Worm (Caenorhabditis elegans) whole organism, L2 larva: ENCODE measurements around the gene sel-13.

Experiments
- C34F6.9 ChIP-seq: fragments of 150-350 bp; optimal IDR thresholded peaks from 2 replicates; lab custom pipeline; 2014; ENCODE audit warnings: missing biosample characterization, missing genetic modification characterization
- R02D3.7 ChIP-seq: fragments of 150-350 bp; optimal IDR thresholded peaks from 2 replicates; lab custom pipeline; 2014; ENCODE audit warnings: missing biosample characterization, missing genetic modification characterization
- Y55F3AM.14 ChIP-seq: fragments of 200-800 bp; sonication (Bioruptor generic); optimal IDR thresholded peaks from 2 replicates; lab custom pipeline; 2018; ENCODE audit warnings: mild to moderate bottlenecking, missing genetic modification characterization, missing compliant biosample characterization
- ZK546.5 ChIP-seq: sonication (generic microtip); optimal IDR thresholded peaks from 2 replicates; lab custom pipeline; 2017; ENCODE audit warnings: missing biosample characterization, missing genetic modification characterization
- alr-1 ChIP-seq: fragments of 150-350 bp; optimal IDR thresholded peaks from 2 replicates; lab custom pipeline; 2014; ENCODE audit warnings: missing biosample characterization, missing genetic modification characterization
- ama-1 ChIP-seq: fragments of 150-350 bp; optimal IDR thresholded peaks from 2 replicates; lab custom pipeline; 2018; ENCODE audit warnings: inconsistent platforms
- blmp-1 ChIP-seq: sonication (generic microtip); optimal IDR thresholded peaks from 2 replicates; lab custom pipeline; 2017; ENCODE audit warnings: missing genetic modification characterization, mild to moderate bottlenecking, missing compliant biosample characterization, antibody characterized with exemption, moderate library complexity; ENCODE audit not compliant: insufficient read depth
- ceh-16 ChIP-seq: fragments of 150-350 bp; optimal IDR thresholded peaks from 2 replicates; lab custom pipeline; 2014; ENCODE audit warnings: missing biosample characterization, missing genetic modification characterization
- ceh-82 ChIP-seq: fragments of 150-350 bp; optimal IDR thresholded peaks from 2 replicates; lab custom pipeline; 2014; ENCODE audit warnings: missing biosample characterization, missing genetic modification characterization
- crh-2 ChIP-seq: sonication (generic microtip); optimal IDR thresholded peaks from 2 replicates; lab custom pipeline; 2017; ENCODE audit warnings: missing biosample characterization, missing genetic modification characterization
- egl-27 ChIP-seq: sonication (generic microtip); optimal IDR thresholded peaks from 3 replicates; lab custom pipeline; 2017; ENCODE audit warnings: missing biosample characterization, missing genetic modification reagents, missing genetic modification characterization
- fos-1 ChIP-seq: fragments of 150-350 bp; optimal IDR thresholded peaks from 2 replicates; lab custom pipeline; 2014; ENCODE audit warnings: missing biosample characterization, missing genetic modification characterization
- gmeb-1 ChIP-seq: fragments of 150-350 bp; optimal IDR thresholded peaks from 2 replicates; lab custom pipeline; 2014; ENCODE audit warnings: missing biosample characterization, missing genetic modification characterization
- lin-11 ChIP-seq: fragments of 150-350 bp; sonication (generic microtip); optimal IDR thresholded peaks from 2 replicates; lab custom pipeline; 2014; ENCODE audit warnings: missing biosample characterization, missing genetic modification characterization, inconsistent platforms, mixed read lengths
- lin-13 ChIP-seq: fragments of 150-350 bp; optimal IDR thresholded peaks from 2 replicates; lab custom pipeline; 2014; ENCODE audit warnings: missing biosample characterization, missing genetic modification reagents, missing genetic modification characterization
- lsy-2 ChIP-seq, 2 experiments: fragments of 150-350 bp in 1 of 2; sonication (generic microtip) in 1 of 2; optimal IDR thresholded peaks; 2 replicates each; lab custom pipeline; 2014 to 2017; ENCODE audit warnings: missing biosample characterization in 2 of 2, missing genetic modification characterization in 2 of 2
- mab-5 ChIP-seq: fragments of 150-350 bp; optimal IDR thresholded peaks from 2 replicates; lab custom pipeline; 2014; ENCODE audit warnings: missing biosample characterization, missing genetic modification characterization
- mbf-1 ChIP-seq: sonication (generic microtip); optimal IDR thresholded peaks from 2 replicates; lab custom pipeline; 2017; ENCODE audit warnings: missing biosample characterization, missing genetic modification characterization
- mdl-1 ChIP-seq, 2 experiments: fragments of 150-350 bp in 1 of 2; sonication (generic microtip) in 1 of 2; optimal IDR thresholded peaks; 2 replicates each; lab custom pipeline; 2017; ENCODE audit warnings: missing biosample characterization in 2 of 2, missing genetic modification characterization in 2 of 2
- nhr-10 ChIP-seq: sonication (generic microtip); optimal IDR thresholded peaks from 2 replicates; lab custom pipeline; 2017; ENCODE audit warnings: missing biosample characterization, missing genetic modification characterization
- nhr-11 ChIP-seq: fragments of 150-350 bp; optimal IDR thresholded peaks from 2 replicates; lab custom pipeline; 2014; ENCODE audit warnings: missing biosample characterization, missing genetic modification characterization
- nhr-12 ChIP-seq: fragments of 150-350 bp; optimal IDR thresholded peaks from 2 replicates; lab custom pipeline; 2014; ENCODE audit warnings: missing biosample characterization, missing genetic modification characterization
- nhr-129 ChIP-seq: fragments of 150-350 bp; optimal IDR thresholded peaks from 2 replicates; lab custom pipeline; 2014; ENCODE audit warnings: missing biosample characterization, missing genetic modification characterization
- nhr-21 ChIP-seq: fragments of 150-350 bp; optimal IDR thresholded peaks from 2 replicates; lab custom pipeline; 2014; ENCODE audit warnings: missing biosample characterization, missing genetic modification characterization
- nhr-23 ChIP-seq: fragments of 150-350 bp; optimal IDR thresholded peaks from 2 replicates; lab custom pipeline; 2014; ENCODE audit warnings: missing biosample characterization, missing genetic modification reagents, missing genetic modification characterization
- nhr-237 ChIP-seq: fragments of 150-350 bp; optimal IDR thresholded peaks from 2 replicates; lab custom pipeline; 2014; ENCODE audit warnings: missing biosample characterization, missing genetic modification characterization
- nhr-25 ChIP-seq: fragments of 150-350 bp; sonication (generic microtip); optimal IDR thresholded peaks from 3 replicates; lab custom pipeline; 2014; ENCODE audit warnings: missing biosample characterization, missing genetic modification characterization
- nhr-77 ChIP-seq: fragments of 150-350 bp; optimal IDR thresholded peaks from 2 replicates; lab custom pipeline; 2014; ENCODE audit warnings: missing biosample characterization, missing genetic modification characterization
- peb-1 ChIP-seq: fragments of 150-350 bp; optimal IDR thresholded peaks from 2 replicates; lab custom pipeline; 2014; ENCODE audit warnings: missing biosample characterization, missing genetic modification characterization
- sem-4 ChIP-seq: fragments of 150-350 bp; optimal IDR thresholded peaks from 2 replicates; lab custom pipeline; 2014; ENCODE audit warnings: missing biosample characterization, missing genetic modification reagents, missing genetic modification characterization
- skn-1 ChIP-seq: sonication (generic microtip); optimal IDR thresholded peaks from 2 replicates; lab custom pipeline; 2017; ENCODE audit warnings: missing biosample characterization, missing genetic modification characterization
- sma-3 ChIP-seq: sonication (generic microtip); optimal IDR thresholded peaks from 2 replicates; lab custom pipeline; 2016; ENCODE audit warnings: missing genetic modification reagents, missing genetic modification characterization, missing compliant biosample characterization
- sma-9 ChIP-seq, 2 experiments: fragments of 150-350 bp in 1 of 2; sonication (generic microtip) in 1 of 2; optimal IDR thresholded peaks; 2 replicates each; lab custom pipeline; 2014 to 2016; ENCODE audit warnings: missing genetic modification characterization in 2 of 2, mild to moderate bottlenecking in 1 of 2, missing biosample characterization in 1 of 2, missing compliant biosample characterization in 1 of 2, missing genetic modification reagents in 1 of 2, moderate library complexity in 1 of 2
- snpc-4 ChIP-seq: fragments of 150-350 bp; optimal IDR thresholded peaks from 2 replicates; lab custom pipeline; 2014; ENCODE audit warnings: missing biosample characterization, missing genetic modification characterization
- unc-39 ChIP-seq: fragments of 150-350 bp; optimal IDR thresholded peaks from 2 replicates; lab custom pipeline; 2014; ENCODE audit warnings: missing biosample characterization, missing genetic modification characterization
- unc-55 ChIP-seq: fragments of 150-350 bp; sonication (generic microtip); optimal IDR thresholded peaks from 3 replicates; lab custom pipeline; 2014; ENCODE audit warnings: missing biosample characterization, missing genetic modification reagents, missing genetic modification characterization
- unc-62 ChIP-seq: fragments of 150-350 bp; optimal IDR thresholded peaks from 2 replicates; lab custom pipeline; 2014; ENCODE audit warnings: missing biosample characterization, missing genetic modification reagents, missing genetic modification characterization
- zag-1 ChIP-seq: fragments of 150-350 bp; optimal IDR thresholded peaks from 2 replicates; lab custom pipeline; 2014; ENCODE audit warnings: missing biosample characterization, missing genetic modification characterization
- ztf-1 ChIP-seq: fragments of 200-800 bp; sonication (Bioruptor generic); conservative IDR thresholded peaks from 2 replicates; pipeline ENCODE4 v1.3.6; 2022; ENCODE audit warnings: missing genetic modification characterization, missing compliant biosample characterization
- ztf-11 ChIP-seq: sonication (generic microtip); optimal IDR thresholded peaks from 2 replicates; lab custom pipeline; 2017; ENCODE audit warnings: missing biosample characterization, missing genetic modification characterization
- ztf-4 ChIP-seq: fragments of 150-350 bp; optimal IDR thresholded peaks from 2 replicates; lab custom pipeline; 2014; ENCODE audit warnings: missing biosample characterization, missing genetic modification characterization

sel-13 gene

DNA sequence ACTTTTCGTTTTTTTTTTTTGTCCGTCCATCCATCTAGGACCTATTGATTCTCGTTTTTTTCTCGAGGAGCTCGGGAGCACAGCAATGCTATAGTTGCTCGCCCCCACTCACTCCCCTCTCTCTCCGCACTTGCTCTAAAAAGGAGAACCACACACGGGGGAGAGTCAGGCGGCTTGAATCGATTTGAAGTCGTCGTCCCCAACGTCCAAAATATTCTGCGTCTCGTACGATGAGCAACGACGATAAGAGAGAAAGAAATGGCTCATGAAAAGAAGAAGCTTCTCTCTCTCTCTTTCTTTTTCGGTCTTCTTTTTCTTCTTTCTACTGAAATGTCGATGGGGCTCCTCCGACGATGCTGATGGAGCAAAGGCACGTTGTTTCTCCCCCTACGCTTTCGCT, 43.6 kb downstream of the sel-13 start (continued):
- TF ChIP-seq fos-1 (tag; lab: Kevin White, UChicago), result no peak
- peak; percentile 35 for TF ChIP-seq sma-9 (GFP tag; optimal IDR thresholded peaks at IDR 0.05; lab: Kevin White, UChicago)
- TF ChIP-seq sma-9 (tag; optimal IDR thresholded peaks at IDR 0.05; lab: Kevin White, UChicago), result no peak
- no peak for TF ChIP-seq nhr-10 (tag; lab: Kevin White, UChicago)
- TF ChIP-seq ztf-4 (tag; lab: Kevin White, UChicago), result no peak
- peak; percentile 36 for TF ChIP-seq lin-13
- peak; percentile 91 for TF ChIP-seq unc-55
- TF ChIP-seq mbf-1 (tag; lab: Kevin White, UChicago), result no peak
- TF ChIP-seq unc-62 (GFP tag; lab: Kevin White, UChicago), result no peak
- no peak for TF ChIP-seq blmp-1 (tag; lab: Kevin White, UChicago)
- peak; percentile 68 for TF ChIP-seq nhr-129 (tag; lab: Kevin White, UChicago)
- TF ChIP-seq ZK546.5 (tag; lab: Kevin White, UChicago), result no peak
- TF ChIP-seq Y55F3AM.14, result peak; percentile 69
- no peak for TF ChIP-seq nhr-237

DNA sequence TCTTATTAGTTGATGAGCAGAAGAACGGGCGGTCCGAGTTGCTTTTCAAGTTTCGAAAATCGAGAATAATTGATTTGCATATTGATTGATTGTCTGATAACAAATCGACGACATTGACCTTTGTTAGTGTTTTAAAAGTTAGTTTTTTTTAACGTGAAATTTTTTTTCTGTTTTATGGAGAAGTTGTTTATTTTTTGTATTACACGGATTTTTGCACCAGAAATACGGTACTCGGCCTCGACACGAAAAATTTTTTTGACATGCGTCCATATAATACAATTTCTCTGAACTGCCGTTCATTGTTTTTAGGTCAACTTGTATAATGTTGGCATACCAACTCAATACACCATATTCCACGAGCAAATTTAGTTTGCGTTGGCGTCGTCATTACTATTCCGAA, 44.6 kb downstream of the sel-13 start, which contains the start of gene T23F11.2:
Gene T23F11.2, minus strand, starts transcription at position 101 of the 400 bp plus-strand sequence.
- TF ChIP-seq ZK546.5 (tag; lab: Kevin White, UChicago) (no peak), unc-55 (no peak), alr-1 (tag; lab: Kevin White, UChicago) (no peak), mbf-1 (tag; lab: Kevin White, UChicago) (no peak), nhr-77 (no peak), nhr-129 (tag; lab: Kevin White, UChicago) (no peak), lin-11 (tag; lab: Kevin White, UChicago) (no peak), ztf-11 (no peak), nhr-25 (tag; lab: Kevin White, UChicago) (no peak)

- peak; percentile 17 for TF ChIP-seq ztf-4 (tag; lab: Kevin White, UChicago)
- TF ChIP-seq unc-62 (GFP tag; lab: Kevin White, UChicago), result no peak
- TF ChIP-seq blmp-1 (tag; lab: Kevin White, UChicago), result no peak
These were observed 46.1 kb downstream of the sel-13 start for ce11 chrIII:4653912-4654311.

ce11 chrIII:4653374-4653773, 46.6 kb downstream of the sel-13 start:
- TF ChIP-seq lin-11 (tag; lab: Kevin White, UChicago), result no peak
- TF ChIP-seq zag-1 (tag; lab: Kevin White, UChicago), result no peak
- TF ChIP-seq nhr-21, result no peak
- TF ChIP-seq unc-62 (GFP tag; lab: Kevin White, UChicago), result no peak
- TF ChIP-seq alr-1 (tag; lab: Kevin White, UChicago), result no peak
- no peak for TF ChIP-seq nhr-77
- TF ChIP-seq ztf-1 (GFP tag; lab: Robert Waterston, UW), result no peak
- TF ChIP-seq mab-5 (tag; lab: Kevin White, UChicago), result no peak
- TF ChIP-seq mdl-1 (tag; optimal IDR thresholded peaks at IDR 0.05; lab: Kevin White, UChicago), result no peak
- no peak for TF ChIP-seq skn-1 (tag; lab: Kevin White, UChicago)
- no peak for TF ChIP-seq unc-39
- no peak for TF ChIP-seq ztf-11
- no peak for TF ChIP-seq peb-1 (tag; lab: Kevin White, UChicago)
- no peak for TF ChIP-seq ceh-82 (tag; lab: Kevin White, UChicago)
- no peak for TF ChIP-seq lin-13
- no peak for TF ChIP-seq lsy-2 (tag; optimal IDR thresholded peaks at IDR 0.05; lab: Kevin White, UChicago)
- TF ChIP-seq sma-3 (GFP tag; lab: Kevin White, UChicago), result no peak
- TF ChIP-seq sem-4 (tag; lab: Kevin White, UChicago), result no peak
- no peak for TF ChIP-seq nhr-23 (tag; lab: Kevin White, UChicago)

ce11 chrIII:4649811-4650544, 50.0 kb downstream of the sel-13 start, which contains the start of gene ppm-2:
ppm-2 (plus strand) TSS chrIII:4650494.
- peak; percentile 35 for TF ChIP-seq fos-1 (tag; lab: Kevin White, UChicago)
- no peak for TF ChIP-seq nhr-77
- TF ChIP-seq unc-39, result no peak
- no peak for TF ChIP-seq mdl-1 (tag; optimal IDR thresholded peaks at IDR 0.05; lab: Kevin White, UChicago)
- TF ChIP-seq skn-1 (tag; lab: Kevin White, UChicago), result no peak
- TF ChIP-seq ZK546.5 (tag; lab: Kevin White, UChicago), result no peak
- TF ChIP-seq mab-5 (tag; lab: Kevin White, UChicago), result no peak
- no peak for TF ChIP-seq snpc-4
- TF ChIP-seq ama-1 (lab: Kevin White, UChicago), result peak; percentile 36
- TF ChIP-seq nhr-11 (tag; lab: Kevin White, UChicago), result no peak
- TF ChIP-seq sma-9 (GFP tag; optimal IDR thresholded peaks at IDR 0.05; lab: Kevin White, UChicago), result peak; percentile 64
- TF ChIP-seq sma-9 (tag; optimal IDR thresholded peaks at IDR 0.05; lab: Kevin White, UChicago), result no peak
- TF ChIP-seq gmeb-1 (tag; lab: Kevin White, UChicago), result peak; percentile 52
- no peak for TF ChIP-seq ceh-16
- TF ChIP-seq crh-2 (tag; lab: Kevin White, UChicago), result no peak
- no peak for TF ChIP-seq nhr-23 (tag; lab: Kevin White, UChicago)
- TF ChIP-seq alr-1 (tag; lab: Kevin White, UChicago), result no peak
- no peak for TF ChIP-seq ceh-82 (tag; lab: Kevin White, UChicago)
- TF ChIP-seq nhr-237, result no peak
- TF ChIP-seq sem-4 (tag; lab: Kevin White, UChicago), result no peak
- no peak for TF ChIP-seq C34F6.9 (tag; lab: Kevin White, UChicago)
- no peak for TF ChIP-seq ztf-1 (GFP tag; lab: Robert Waterston, UW)
- no peak for TF ChIP-seq R02D3.7 (tag; lab: Kevin White, UChicago)
- peak; percentile 7 for TF ChIP-seq ztf-4 (tag; lab: Kevin White, UChicago)
- no peak for TF ChIP-seq nhr-12 (tag; lab: Kevin White, UChicago)
- no peak for TF ChIP-seq egl-27 (tag; lab: Kevin White, UChicago)
